Fruit fly (Drosophila melanogaster) whole organism, embryonic: ENCODE measurements around the gene CG5096.
A peak's percentile ranks its signal among the peaks of the same experiment; 100 is the strongest.

Source experiments
- Atf-2 ChIP-seq: fragments of 200-800 bp; sonication (Bioruptor generic); optimal IDR thresholded peaks from 2 replicates; lab custom pipeline; 2016; ENCODE audit warnings: missing biosample characterization, missing genetic modification characterization
- B-H1 ChIP-seq: fragments of 200-800 bp; sonication (Bioruptor generic); IDR thresholded peaks from 3 replicates; pipeline ENCODE4 v1.3.6; 2022; ENCODE audit warnings: missing biosample characterization, missing genetic modification characterization
- BEAF-32 ChIP-seq: fragments of 200-800 bp; sonication (Bioruptor generic); optimal IDR thresholded peaks from 3 replicates; lab custom pipeline; 2017; ENCODE audit warnings: missing biosample characterization, missing genetic modification characterization, mild to moderate bottlenecking, moderate library complexity, missing genetic modification reagents
- CG12071 ChIP-seq: fragments of 200-800 bp; sonication (Bioruptor generic); optimal IDR thresholded peaks from 3 replicates; lab custom pipeline; 2018; ENCODE audit warnings: missing biosample characterization, mild to moderate bottlenecking, missing genetic modification characterization
- CG12236 ChIP-seq: fragments of 200-800 bp; sonication (Bioruptor generic); optimal IDR thresholded peaks from 2 replicates; lab custom pipeline; 2016; ENCODE audit warnings: missing biosample characterization, missing genetic modification characterization
- CG12769 ChIP-seq: fragments of 200-800 bp; sonication (Bioruptor generic); optimal IDR thresholded peaks from 2 replicates; lab custom pipeline; 2019; ENCODE audit warnings: missing biosample characterization, mild to moderate bottlenecking, missing genetic modification characterization, moderate library complexity
- CG12942 ChIP-seq: fragments of 200-800 bp; sonication (Bioruptor generic); optimal IDR thresholded peaks from 3 replicates; lab custom pipeline; 2016; ENCODE audit warnings: missing biosample characterization, missing genetic modification characterization
- CG13894 ChIP-seq: fragments of 200-800 bp; sonication (Bioruptor generic); optimal IDR thresholded peaks from 3 replicates; lab custom pipeline; 2018; ENCODE audit warnings: missing biosample characterization, mild to moderate bottlenecking, missing genetic modification characterization, moderate library complexity
- CG14050 ChIP-seq: fragments of 200-800 bp; sonication (Bioruptor generic); IDR thresholded peaks from 3 replicates; pipeline ENCODE4 v1.3.6; 2022; ENCODE audit warnings: missing biosample characterization, missing genetic modification characterization
- CG14965 ChIP-seq: fragments of 200-800 bp; sonication (Bioruptor generic); optimal IDR thresholded peaks from 2 replicates; lab custom pipeline; 2016; ENCODE audit warnings: missing biosample characterization, missing genetic modification characterization, borderline replicate concordance
- CG16815 ChIP-seq: fragments of 200-800 bp; sonication (Bioruptor generic); optimal IDR thresholded peaks from 3 replicates; lab custom pipeline; 2017; ENCODE audit warnings: missing biosample characterization, mild to moderate bottlenecking, missing genetic modification characterization
- CG17912 ChIP-seq: fragments of 200-800 bp; sonication (Bioruptor generic); optimal IDR thresholded peaks from 2 replicates; lab custom pipeline; 2018; ENCODE audit warnings: missing biosample characterization, mild to moderate bottlenecking, missing genetic modification characterization
- CG18764 ChIP-seq: fragments of 200-800 bp; sonication (Bioruptor generic); optimal IDR thresholded peaks from 3 replicates; lab custom pipeline; 2016; ENCODE audit warnings: missing biosample characterization, missing genetic modification characterization
- CG2116 ChIP-seq: fragments of 200-800 bp; sonication (Bioruptor generic); optimal IDR thresholded peaks from 3 replicates; lab custom pipeline; 2018; ENCODE audit warnings: missing biosample characterization, mild to moderate bottlenecking, missing genetic modification characterization
- CG2712 ChIP-seq: fragments of 200-800 bp; optimal IDR thresholded peaks from 3 replicates; lab custom pipeline; 2019; ENCODE audit warnings: missing biosample characterization, mild to moderate bottlenecking, missing genetic modification characterization, moderate library complexity
- CG3407 ChIP-seq: fragments of 200-800 bp; sonication (Bioruptor generic); optimal IDR thresholded peaks from 2 replicates; lab custom pipeline; 2018; ENCODE audit warnings: missing biosample characterization, mild to moderate bottlenecking, missing genetic modification characterization
- CG4424 ChIP-seq: fragments of 200-800 bp; sonication (Bioruptor generic); optimal IDR thresholded peaks from 3 replicates; lab custom pipeline; 2016; ENCODE audit warnings: missing biosample characterization, missing genetic modification characterization
- CG4730 ChIP-seq: fragments of 200-800 bp; sonication (Bioruptor generic); IDR thresholded peaks from 2 replicates; pipeline ENCODE4 v1.3.6; 2022; ENCODE audit warnings: missing biosample characterization, missing genetic modification characterization
- CG6791 ChIP-seq: fragments of 200-800 bp; sonication (Bioruptor generic); IDR thresholded peaks from 3 replicates; pipeline ENCODE4 v1.3.6; 2022; ENCODE audit warnings: missing biosample characterization, missing genetic modification characterization; ENCODE audit not compliant: partially characterized antibody
- CG7745 ChIP-seq: fragments of 200-800 bp; sonication (Bioruptor generic); optimal IDR thresholded peaks from 2 replicates; lab custom pipeline; 2018; ENCODE audit warnings: missing biosample characterization, mild to moderate bottlenecking, missing genetic modification characterization, moderate library complexity
- CG7786 ChIP-seq: fragments of 200-800 bp; sonication (Bioruptor generic); optimal IDR thresholded peaks from 2 replicates; lab custom pipeline; 2016; ENCODE audit warnings: missing biosample characterization, missing genetic modification characterization
- CG8944 ChIP-seq: fragments of 200-800 bp; sonication (Bioruptor generic); optimal IDR thresholded peaks from 3 replicates; lab custom pipeline; 2016; ENCODE audit warnings: missing biosample characterization, missing genetic modification characterization
- D ChIP-seq, 2 experiments: fragments of 200-800 bp in 1 of 2; fragments of >200 bp in 1 of 2; sonication (Bioruptor generic) in 1 of 2; optimal IDR thresholded peaks; 2 replicates in 1 of 2; 3 replicates in 1 of 2; lab custom pipeline; 2017; ENCODE audit warnings: mild to moderate bottlenecking in 1 of 2, missing biosample characterization in 1 of 2, missing genetic modification characterization in 1 of 2, missing genetic modification reagents in 1 of 2
- Dll ChIP-seq: fragments of 200-800 bp; sonication (Bioruptor generic); IDR thresholded peaks from 4 replicates; pipeline ENCODE4 v1.3.6; 2022; ENCODE audit warnings: missing biosample characterization, missing genetic modification characterization; ENCODE audit not compliant: partially characterized antibody
- Ets65A ChIP-seq: fragments of 200-800 bp; sonication (Bioruptor generic); peaks from one replicate; lab custom pipeline; 2016; ENCODE audit warnings: missing biosample characterization, missing genetic modification characterization
- Ets97D ChIP-seq: fragments of 200-800 bp; sonication (Bioruptor generic); optimal IDR thresholded peaks from 3 replicates; lab custom pipeline; 2016; ENCODE audit warnings: missing biosample characterization, missing genetic modification characterization
- Fer1 ChIP-seq: fragments of 200-800 bp; sonication (Bioruptor generic); optimal IDR thresholded peaks from 2 replicates; lab custom pipeline; 2017; ENCODE audit warnings: missing biosample characterization, mild to moderate bottlenecking, missing genetic modification characterization
- Mes4 ChIP-seq: fragments of 200-800 bp; sonication (Bioruptor generic); optimal IDR thresholded peaks from 2 replicates; lab custom pipeline; 2016; ENCODE audit warnings: missing biosample characterization, missing genetic modification characterization
- Stat92E ChIP-seq, 3 experiments: fragments of >200 bp in 2 of 3; fragments of 200-800 bp in 1 of 3; sonication (Bioruptor generic) in 1 of 3; optimal IDR thresholded peaks; 2 replicates each; lab custom pipeline; 2017 to 2019; ENCODE audit warnings: missing biosample characterization in 3 of 3, missing genetic modification characterization in 3 of 3, mild to moderate bottlenecking in 1 of 3, moderate library complexity in 1 of 3
- Xrp1 ChIP-seq: fragments of 200-800 bp; sonication (Bioruptor generic); IDR thresholded peaks from 2 replicates; pipeline ENCODE4 v1.3.6; 2022; ENCODE audit warnings: missing biosample characterization, missing genetic modification characterization
- amos ChIP-seq: fragments of 200-800 bp; sonication (Bioruptor generic); IDR thresholded peaks from 2 replicates; pipeline ENCODE4 v1.3.6; 2022; ENCODE audit warnings: missing biosample characterization, missing genetic modification characterization; ENCODE audit not compliant: partially characterized antibody
- aop ChIP-seq: fragments of 200-800 bp; sonication (Bioruptor generic); IDR thresholded peaks from 2 replicates; pipeline ENCODE4 v1.3.6; 2022; ENCODE audit warnings: missing biosample characterization, missing genetic modification characterization
- bbx ChIP-seq: fragments of 200-800 bp; sonication (Bioruptor generic); IDR thresholded peaks from 2 replicates; pipeline ENCODE4 v1.3.6; 2022; ENCODE audit warnings: missing biosample characterization, missing genetic modification characterization; ENCODE audit not compliant: partially characterized antibody
- bsh ChIP-seq, 2 experiments: fragments of 200-800 bp; sonication (Bioruptor generic); optimal IDR thresholded peaks; 2 replicates each; lab custom pipeline; 2017 to 2018; ENCODE audit warnings: mild to moderate bottlenecking in 2 of 2, missing biosample characterization in 2 of 2, missing genetic modification characterization in 2 of 2, moderate library complexity in 1 of 2
- cg ChIP-seq: fragments of 200-800 bp; sonication (Bioruptor generic); optimal IDR thresholded peaks from 3 replicates; lab custom pipeline; 2019; ENCODE audit warnings: missing biosample characterization, mild to moderate bottlenecking, missing genetic modification characterization, moderate library complexity
- crp ChIP-seq, 2 experiments: fragments of 200-800 bp; sonication (Bioruptor generic); optimal IDR thresholded peaks; 2 replicates in 1 of 2; 3 replicates in 1 of 2; lab custom pipeline; 2017; ENCODE audit warnings: missing biosample characterization in 2 of 2, missing genetic modification characterization in 2 of 2, mild to moderate bottlenecking in 1 of 2, moderate library complexity in 1 of 2
- fd102C ChIP-seq: fragments of 200-800 bp; sonication (Bioruptor generic); optimal IDR thresholded peaks from 2 replicates; lab custom pipeline; 2018; ENCODE audit warnings: missing biosample characterization, mild to moderate bottlenecking, missing genetic modification characterization, moderate library complexity
- fd3F ChIP-seq: fragments of 200-800 bp; sonication (Bioruptor generic); optimal IDR thresholded peaks from 2 replicates; lab custom pipeline; 2018; ENCODE audit warnings: missing biosample characterization, mild to moderate bottlenecking, missing genetic modification characterization, moderate library complexity
- grn ChIP-seq: fragments of 200-800 bp; sonication (Bioruptor generic); optimal IDR thresholded peaks from 3 replicates; lab custom pipeline; 2017; ENCODE audit warnings: missing biosample characterization, missing genetic modification characterization
- gsb ChIP-seq: fragments of 200-800 bp; sonication (Bioruptor generic); IDR thresholded peaks from 2 replicates; pipeline ENCODE4 v1.3.6; 2022; ENCODE audit warnings: missing biosample characterization, missing genetic modification characterization
- gsb-n ChIP-seq: fragments of 200-800 bp; sonication (Bioruptor generic); optimal IDR thresholded peaks from 3 replicates; lab custom pipeline; 2018; ENCODE audit warnings: missing biosample characterization, mild to moderate bottlenecking, missing genetic modification characterization
- phol ChIP-seq: fragments of 200-800 bp; sonication (Bioruptor generic); optimal IDR thresholded peaks from 3 replicates; lab custom pipeline; 2018; ENCODE audit warnings: missing biosample characterization, mild to moderate bottlenecking, missing genetic modification characterization, moderate library complexity
- salm ChIP-seq: fragments of 200-800 bp; sonication (Bioruptor generic); optimal IDR thresholded peaks from 2 replicates; lab custom pipeline; 2018; ENCODE audit warnings: missing biosample characterization, mild to moderate bottlenecking, missing genetic modification characterization
- slp2 ChIP-seq: fragments of 200-800 bp; sonication (Bioruptor generic); optimal IDR thresholded peaks from 2 replicates; lab custom pipeline; 2016; ENCODE audit warnings: missing biosample characterization, missing genetic modification characterization
- tna ChIP-seq: fragments of 200-800 bp; sonication (Bioruptor generic); IDR thresholded peaks from 2 replicates; pipeline ENCODE4 v1.3.6; 2022; ENCODE audit warnings: missing biosample characterization, missing genetic modification characterization; ENCODE audit not compliant: partially characterized antibody
- tup ChIP-seq: fragments of 200-800 bp; sonication (Bioruptor generic); optimal IDR thresholded peaks from 2 replicates; lab custom pipeline; 2016; ENCODE audit warnings: missing biosample characterization, mild to moderate bottlenecking, missing genetic modification characterization, moderate library complexity
- zen2 ChIP-seq: fragments of 200-800 bp; sonication (Bioruptor generic); IDR thresholded peaks from 3 replicates; pipeline ENCODE4 v1.3.6; 2022; ENCODE audit warnings: missing biosample characterization, missing genetic modification characterization; ENCODE audit not compliant: partially characterized antibody
- zfh1 ChIP-seq: fragments of 200-800 bp; sonication (Bioruptor generic); IDR thresholded peaks from 3 replicates; pipeline ENCODE4 v1.3.6; 2022; ENCODE audit warnings: missing biosample characterization, missing genetic modification characterization

The CG5096 gene

dm6 chr2L:10381890-10382450, at the start of gene CG5096 (continued):
- TF ChIP-seq BEAF-32 (GFP tag; lab: Kevin White, UChicago) (no peak), Stat92E (GFP tag; optimal IDR thresholded peaks at IDR 0.05; lab: Kevin White, UChicago) (no peak), Xrp1 (GFP tag; lab: Robert Waterston, UW) (peak; percentile 89), zen2 (GFP tag; lab: Robert Waterston, UW) (no peak), CG2712 (tag; lab: Kevin White, UChicago) (peak; percentile 90), Fer1 (GFP tag; lab: Kevin White, UChicago) (peak; percentile 95), CG7786 (GFP tag; lab: Kevin White, UChicago) (peak; percentile 84), Mes4 (GFP tag; lab: Kevin White, UChicago) (peak; percentile 29), CG12236 (peak; percentile 49), fd102C (GFP tag; lab: Kevin White, UChicago) (no peak), CG13894 (tag; lab: Kevin White, UChicago) (peak; percentile 96), tna (GFP tag; lab: Robert Waterston, UW) (no peak), amos (GFP tag; lab: Robert Waterston, UW) (no peak), CG6791 (no peak), tup (GFP tag; lab: Kevin White, UChicago) (peak; percentile 59), crp (GFP tag; optimal IDR thresholded peaks at IDR 0.05; lab: Kevin White, UChicago) (peak in 1 of 2 experiments; percentile 37), fd3F (GFP tag; lab: Kevin White, UChicago) (peak; percentile 87), zfh1 (peak; percentile 87), phol (peak; percentile 81), CG18764 (GFP tag; lab: Kevin White, UChicago) (peak; percentile 68), CG17912 (GFP tag; lab: Kevin White, UChicago) (peak; percentile 43), gsb (peak; percentile 84), CG16815 (GFP tag; lab: Kevin White, UChicago) (peak; percentile 14), CG4730 (GFP tag; lab: Robert Waterston, UW) (peak; percentile 80), grn (GFP tag; lab: Kevin White, UChicago) (peak; percentile 97), CG12769 (tag; lab: Kevin White, UChicago) (peak; percentile 95), CG14050 (GFP tag; lab: Robert Waterston, UW) (peak; percentile 87), Ets97D (peak; percentile 50), CG3407 (GFP tag; lab: Kevin White, UChicago) (peak; percentile 49), CG14965 (GFP tag; lab: Kevin White, UChicago) (no peak), CG8944 (GFP tag; lab: Kevin White, UChicago) (peak; percentile 43), CG2116 (GFP tag; lab: Kevin White, UChicago) (peak; percentile 49), Atf-2 (GFP tag; lab: Kevin White, UChicago) (peak; percentile 70), bsh (GFP tag; optimal IDR thresholded peaks at IDR 0.05; lab: Kevin White, UChicago) (peak in 1 of 2 experiments; percentile 90), CG12942 (GFP tag; lab: Kevin White, UChicago) (peak; percentile 76), salm (tag; lab: Kevin White, UChicago) (peak; percentile 87), aop (no peak), gsb-n (tag; lab: Kevin White, UChicago) (peak; percentile 72), bbx (GFP tag; lab: Robert Waterston, UW) (no peak), CG7745 (tag; lab: Kevin White, UChicago) (no peak), Dll (GFP tag; lab: Robert Waterston, UW) (no peak), B-H1 (GFP tag; lab: Robert Waterston, UW) (peak; percentile 85), Ets65A (GFP tag; lab: Kevin White, UChicago) (peak; percentile 51), slp2 (peak; percentile 47), CG12071 (GFP tag; lab: Kevin White, UChicago) (no peak), cg (no peak), CG4424 (GFP tag; lab: Kevin White, UChicago) (peak; percentile 74), D (optimal IDR thresholded peaks at IDR 0.05; lab: Kevin White, UChicago) (no peak), D (GFP tag; optimal IDR thresholded peaks at IDR 0.05; lab: Kevin White, UChicago) (peak; percentile 64)
